Fruit fly (Drosophila melanogaster) whole organism, prepupa: ENCODE results near the gene CG15296.

ENCODE experiments used
- Blimp-1 ChIP-seq: fragments of 200-800 bp; sonication (Bioruptor generic); optimal IDR thresholded peaks from 3 replicates; lab custom pipeline; 2017; ENCODE audit warnings: missing biosample characterization, missing genetic modification characterization, mild to moderate bottlenecking, moderate library complexity, missing genetic modification reagents
- CG10669 ChIP-seq: fragments of 200-800 bp; sonication (Bioruptor generic); optimal IDR thresholded peaks from 3 replicates; lab custom pipeline; 2018; ENCODE audit warnings: missing biosample characterization, mild to moderate bottlenecking, missing genetic modification characterization, moderate library complexity
- CG4318 ChIP-seq: fragments of 200-800 bp; sonication (Bioruptor generic); optimal IDR thresholded peaks from 3 replicates; lab custom pipeline; 2017; ENCODE audit warnings: missing biosample characterization, mild to moderate bottlenecking, missing genetic modification characterization
- CG6163 ChIP-seq: fragments of 200-800 bp; sonication (Bioruptor generic); IDR thresholded peaks from 3 replicates; pipeline ENCODE4 v1.3.6; 2022; ENCODE audit warnings: missing biosample characterization, missing genetic modification characterization
- CG6854 ChIP-seq: fragments of 200-800 bp; sonication (Bioruptor generic); optimal IDR thresholded peaks from 2 replicates; lab custom pipeline; 2017; ENCODE audit warnings: missing biosample characterization, mild to moderate bottlenecking, missing genetic modification characterization
- Eip93F ChIP-seq: fragments of 200-800 bp; sonication (Bioruptor generic); optimal IDR thresholded peaks from 2 replicates; lab custom pipeline; 2016; ENCODE audit warnings: missing biosample characterization, mild to moderate bottlenecking, missing genetic modification characterization
- Ets96B ChIP-seq: fragments of 200-800 bp; optimal IDR thresholded peaks from 2 replicates; lab custom pipeline; 2019; ENCODE audit warnings: missing biosample characterization, mild to moderate bottlenecking, missing genetic modification characterization, moderate library complexity
- Hr39 ChIP-seq: fragments of 200-800 bp; sonication (Bioruptor generic); optimal IDR thresholded peaks from 2 replicates; lab custom pipeline; 2016; ENCODE audit warnings: missing biosample characterization, missing genetic modification characterization
- Sox14 ChIP-seq: fragments of 200-800 bp; sonication (Bioruptor generic); optimal IDR thresholded peaks from 3 replicates; lab custom pipeline; 2016; ENCODE audit warnings: missing biosample characterization, missing genetic modification characterization
- fkh ChIP-seq: fragments of 200-800 bp; sonication (Bioruptor generic); optimal IDR thresholded peaks from 3 replicates; lab custom pipeline; 2017; ENCODE audit warnings: missing biosample characterization, mild to moderate bottlenecking, missing genetic modification characterization, moderate library complexity
- salr ChIP-seq, 2 experiments: fragments of 200-800 bp; sonication (Bioruptor generic); optimal IDR thresholded peaks; 3 replicates each; lab custom pipeline; 2016 to 2018; ENCODE audit warnings: missing biosample characterization in 2 of 2, missing genetic modification characterization in 2 of 2, mild to moderate bottlenecking in 1 of 2
- vri ChIP-seq: fragments of 200-800 bp; sonication (Bioruptor generic); optimal IDR thresholded peaks from 3 replicates; lab custom pipeline; 2016; ENCODE audit warnings: missing biosample characterization, mild to moderate bottlenecking, missing genetic modification characterization

DNA sequence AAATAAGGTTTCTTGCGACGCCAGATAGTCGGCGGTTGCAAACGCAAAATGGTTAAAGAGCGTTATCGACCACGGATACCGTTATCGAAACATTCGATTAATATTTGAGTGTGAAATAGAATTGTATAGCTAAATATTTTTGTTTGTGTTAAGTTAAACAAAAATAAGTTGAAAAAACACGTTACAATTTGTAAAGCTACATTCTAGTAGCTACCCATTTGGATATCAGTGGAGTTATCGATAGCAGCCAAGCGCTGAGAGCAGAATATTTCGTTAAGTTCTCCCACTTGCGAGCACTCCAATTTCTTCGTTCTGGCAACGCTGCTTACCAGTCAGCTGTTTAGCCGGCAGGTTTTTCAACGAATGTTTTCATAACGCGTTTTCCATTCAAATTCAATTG, 29.4 kb upstream of the CG15296 start, which contains the start of the genes Hmr and CG2124:
- TF ChIP-seq Sox14 (GFP tag; lab: Kevin White, UChicago), result no peak
- TF ChIP-seq CG10669, result no peak
- TF ChIP-seq Ets96B (tag; lab: Kevin White, UChicago), result no peak
- TF ChIP-seq Eip93F (GFP tag; lab: Kevin White, UChicago), result no peak
- TF ChIP-seq Hr39 (GFP tag; lab: Kevin White, UChicago), result no peak
- no peak for TF ChIP-seq CG6163 (GFP tag; lab: Robert Waterston, UW)
- no peak for TF ChIP-seq Blimp-1 (GFP tag; lab: Kevin White, UChicago)
- no peak for TF ChIP-seq CG6854 (GFP tag; lab: Kevin White, UChicago)
- no peak for TF ChIP-seq fkh
- TF ChIP-seq CG4318 (GFP tag; lab: Kevin White, UChicago), result no peak
- TF ChIP-seq salr (GFP tag; optimal IDR thresholded peaks at IDR 0.05; lab: Kevin White, UChicago), result no peak
- no peak for TF ChIP-seq vri (GFP tag; lab: Kevin White, UChicago)
